Fruit fly (Drosophila melanogaster) whole organism, embryonic: ENCODE measurements around the gene CG6163.

Experiments used
- CG10147 ChIP-seq: fragments of 200-800 bp; sonication (Bioruptor generic); optimal IDR thresholded peaks from 2 replicates; lab custom pipeline; 2019; ENCODE audit warnings: missing biosample characterization, mild to moderate bottlenecking, missing genetic modification characterization, moderate library complexity
- CG12219 ChIP-seq: fragments of 200-800 bp; sonication (Bioruptor generic); optimal IDR thresholded peaks from 3 replicates; lab custom pipeline; 2018; ENCODE audit warnings: missing biosample characterization, mild to moderate bottlenecking, missing genetic modification characterization
- CG12391 ChIP-seq: fragments of 200-800 bp; sonication (Bioruptor generic); optimal IDR thresholded peaks from 3 replicates; lab custom pipeline; 2018; ENCODE audit warnings: missing biosample characterization, mild to moderate bottlenecking, missing genetic modification characterization, moderate library complexity
- CG1602 ChIP-seq: fragments of 200-800 bp; sonication (Bioruptor generic); optimal IDR thresholded peaks from 3 replicates; lab custom pipeline; 2016; ENCODE audit warnings: missing biosample characterization, missing genetic modification characterization
- CG16815 ChIP-seq: fragments of 200-800 bp; sonication (Bioruptor generic); optimal IDR thresholded peaks from 3 replicates; lab custom pipeline; 2017; ENCODE audit warnings: missing biosample characterization, mild to moderate bottlenecking, missing genetic modification characterization
- CG17186 ChIP-seq: fragments of 200-800 bp; sonication (Bioruptor generic); optimal IDR thresholded peaks from 3 replicates; lab custom pipeline; 2017; ENCODE audit warnings: missing biosample characterization, missing genetic modification reagents, missing genetic modification characterization
- CG17568 ChIP-seq: fragments of 200-800 bp; sonication (Bioruptor generic); optimal IDR thresholded peaks from 2 replicates; lab custom pipeline; 2018; ENCODE audit warnings: missing biosample characterization, mild to moderate bottlenecking, missing genetic modification characterization, moderate library complexity
- CG17612 ChIP-seq: fragments of 200-800 bp; sonication (Bioruptor generic); IDR thresholded peaks from 2 replicates; pipeline ENCODE4 v1.3.6; 2022; ENCODE audit warnings: missing biosample characterization, missing genetic modification characterization
- CG1792 ChIP-seq: fragments of 200-800 bp; sonication (Bioruptor generic); optimal IDR thresholded peaks from 2 replicates; lab custom pipeline; 2016; ENCODE audit warnings: missing biosample characterization, missing genetic modification characterization
- CG2199 ChIP-seq: fragments of 200-800 bp; sonication (Bioruptor generic); IDR thresholded peaks from 3 replicates; pipeline ENCODE4 v1.3.6; 2022; ENCODE audit warnings: missing biosample characterization, missing genetic modification characterization
- CG2678 ChIP-seq: fragments of 200-800 bp; sonication (Bioruptor generic); optimal IDR thresholded peaks from 3 replicates; lab custom pipeline; 2019; ENCODE audit warnings: missing biosample characterization, mild to moderate bottlenecking, missing genetic modification characterization, moderate library complexity
- CG32772 ChIP-seq: fragments of 200-800 bp; sonication (Bioruptor generic); IDR thresholded peaks from 2 replicates; pipeline ENCODE4 v1.3.6; 2022; ENCODE audit warnings: missing biosample characterization, missing genetic modification characterization
- CG3407 ChIP-seq: fragments of 200-800 bp; sonication (Bioruptor generic); optimal IDR thresholded peaks from 2 replicates; lab custom pipeline; 2018; ENCODE audit warnings: missing biosample characterization, mild to moderate bottlenecking, missing genetic modification characterization
- CG4707 ChIP-seq: fragments of 200-800 bp; sonication (Bioruptor generic); optimal IDR thresholded peaks from 2 replicates; lab custom pipeline; 2018; ENCODE audit warnings: missing biosample characterization, mild to moderate bottlenecking, missing genetic modification characterization, moderate library complexity
- CG4854 ChIP-seq: fragments of 200-800 bp; sonication (Bioruptor generic); optimal IDR thresholded peaks from 2 replicates; lab custom pipeline; 2016; ENCODE audit warnings: missing biosample characterization, missing genetic modification characterization, inconsistent platforms
- CG7271 ChIP-seq: fragments of 200-800 bp; sonication (Bioruptor generic); optimal IDR thresholded peaks from 2 replicates; lab custom pipeline; 2018; ENCODE audit warnings: missing biosample characterization, mild to moderate bottlenecking, missing genetic modification characterization, moderate library complexity
- CG8388 ChIP-seq: fragments of 200-800 bp; sonication (Bioruptor generic); optimal IDR thresholded peaks from 2 replicates; lab custom pipeline; 2019; ENCODE audit warnings: missing biosample characterization, mild to moderate bottlenecking, missing genetic modification characterization, moderate library complexity
- CHES-1-like ChIP-seq: fragments of 200-800 bp; sonication (Bioruptor generic); optimal IDR thresholded peaks from 2 replicates; lab custom pipeline; 2016; ENCODE audit warnings: missing biosample characterization, missing genetic modification characterization
- D19A ChIP-seq: fragments of 200-800 bp; optimal IDR thresholded peaks from 3 replicates; lab custom pipeline; 2019; ENCODE audit warnings: missing biosample characterization, mild to moderate bottlenecking, missing genetic modification characterization, moderate library complexity
- Dip2 ChIP-seq: fragments of 200-800 bp; sonication (Bioruptor generic); IDR thresholded peaks from 2 replicates; pipeline ENCODE4 v1.3.6; 2022; ENCODE audit warnings: missing biosample characterization, missing genetic modification characterization
- Ets65A ChIP-seq: fragments of 200-800 bp; sonication (Bioruptor generic); peaks from one replicate; lab custom pipeline; 2016; ENCODE audit warnings: missing biosample characterization, missing genetic modification characterization
- Gug ChIP-seq: fragments of 200-800 bp; sonication (Bioruptor generic); IDR thresholded peaks from 4 replicates; pipeline ENCODE4 v1.3.6; 2022; ENCODE audit warnings: missing biosample characterization, missing genetic modification characterization
- HmgZ ChIP-seq: fragments of 200-800 bp; sonication (Bioruptor generic); optimal IDR thresholded peaks from 2 replicates; lab custom pipeline; 2018; ENCODE audit warnings: missing biosample characterization, mild to moderate bottlenecking, missing genetic modification characterization
- Hmr ChIP-seq: fragments of 200-800 bp; sonication (Bioruptor generic); optimal IDR thresholded peaks from 3 replicates; lab custom pipeline; 2017; ENCODE audit warnings: mild to moderate bottlenecking, missing biosample characterization, missing genetic modification reagents, missing genetic modification characterization
- Med ChIP-seq: fragments of 200-800 bp; sonication (Bioruptor generic); peaks from one replicate; lab custom pipeline; 2016; ENCODE audit warnings: missing biosample characterization, missing genetic modification characterization, mild to moderate bottlenecking, inconsistent platforms, moderate library complexity
- Mrtf ChIP-seq: fragments of 200-800 bp; sonication (Bioruptor generic); IDR thresholded peaks from 3 replicates; pipeline ENCODE4 v1.3.6; 2022; ENCODE audit warnings: missing biosample characterization, missing genetic modification characterization
- Nf-YA ChIP-seq: fragments of 200-800 bp; sonication (Bioruptor generic); IDR thresholded peaks from 2 replicates; pipeline ENCODE4 v1.3.6; 2022; ENCODE audit warnings: missing biosample characterization, missing genetic modification characterization
- Nf-YC ChIP-seq: fragments of 200-800 bp; optimal IDR thresholded peaks from 3 replicates; lab custom pipeline; 2019; ENCODE audit warnings: missing biosample characterization, mild to moderate bottlenecking, missing genetic modification characterization, moderate library complexity
- Ssrp ChIP-seq: fragments of 200-800 bp; sonication (Bioruptor generic); optimal IDR thresholded peaks from 2 replicates; lab custom pipeline; 2018; ENCODE audit warnings: missing biosample characterization, mild to moderate bottlenecking, missing genetic modification characterization, moderate library complexity
- ac ChIP-seq: fragments of 200-800 bp; sonication (Bioruptor generic); optimal IDR thresholded peaks from 3 replicates; lab custom pipeline; 2017; ENCODE audit warnings: missing biosample characterization, mild to moderate bottlenecking, missing genetic modification characterization
- cwo ChIP-seq: fragments of 200-800 bp; sonication (Bioruptor generic); optimal IDR thresholded peaks from 3 replicates; lab custom pipeline; 2017; ENCODE audit warnings: missing biosample characterization, missing genetic modification characterization, mild to moderate bottlenecking, moderate library complexity, missing genetic modification reagents
- dimm ChIP-seq: fragments of 200-800 bp; sonication (Bioruptor generic); IDR thresholded peaks from 2 replicates; pipeline ENCODE4 v1.3.6; 2022; ENCODE audit warnings: missing biosample characterization, missing genetic modification characterization
- en ChIP-seq: fragments of 200-800 bp; sonication (Bioruptor generic); optimal IDR thresholded peaks from 2 replicates; lab custom pipeline; 2016; ENCODE audit warnings: missing biosample characterization, missing genetic modification characterization
- esg ChIP-seq: fragments of 200-800 bp; sonication (Bioruptor generic); conservative IDR thresholded peaks from 2 replicates; pipeline ENCODE4 v1.3.6; 2022; ENCODE audit warnings: missing biosample characterization, missing genetic modification characterization
- fru ChIP-seq: fragments of >200 bp; optimal IDR thresholded peaks from 2 replicates; lab custom pipeline; 2017
- grn ChIP-seq: fragments of 200-800 bp; sonication (Bioruptor generic); optimal IDR thresholded peaks from 3 replicates; lab custom pipeline; 2017; ENCODE audit warnings: missing biosample characterization, missing genetic modification characterization
- h ChIP-seq: fragments of >200 bp; optimal IDR thresholded peaks from 2 replicates; lab custom pipeline; 2017
- hb ChIP-seq: fragments of 200-800 bp; sonication (Bioruptor generic); IDR thresholded peaks from 3 replicates; pipeline ENCODE4 v1.3.6; 2022; ENCODE audit warnings: missing biosample characterization, missing genetic modification characterization; ENCODE audit not compliant: partially characterized antibody
- kni ChIP-seq: fragments of 200-800 bp; sonication (Bioruptor generic); optimal IDR thresholded peaks from 3 replicates; lab custom pipeline; 2017; ENCODE audit warnings: mild to moderate bottlenecking, missing biosample characterization, missing genetic modification reagents, missing genetic modification characterization
- onecut ChIP-seq: fragments of 200-800 bp; sonication (Bioruptor generic); IDR thresholded peaks from 2 replicates; pipeline ENCODE4 v1.3.6; 2022; ENCODE audit warnings: missing biosample characterization, missing genetic modification characterization
- org-1 ChIP-seq: fragments of 200-800 bp; sonication (Bioruptor generic); optimal IDR thresholded peaks from 2 replicates; lab custom pipeline; 2017; ENCODE audit warnings: missing biosample characterization, missing genetic modification characterization
- otp ChIP-seq: fragments of 200-800 bp; sonication (Bioruptor generic); IDR thresholded peaks from 3 replicates; pipeline ENCODE4, ENCODE4 v1.3.6; 2022; ENCODE audit warnings: missing biosample characterization, missing genetic modification characterization
- pan ChIP-seq, 4 experiments: fragments of >200 bp in 3 of 4; fragments of 200-800 bp in 1 of 4; sonication (Bioruptor generic) in 1 of 4; optimal IDR thresholded peaks in 3 of 4; IDR thresholded peaks in 1 of 4; 2 replicates each; pipeline versions ENCODE4 v1.3.6 to Lab custom; 2017 to 2022; ENCODE audit warnings: missing biosample characterization in 2 of 4, missing genetic modification characterization in 2 of 4, mixed read lengths in 1 of 4
- sisA ChIP-seq: fragments of 200-800 bp; sonication (Bioruptor generic); IDR thresholded peaks from 2 replicates; pipeline ENCODE4 v1.3.6; 2022; ENCODE audit warnings: missing biosample characterization, missing genetic modification characterization
- ssp ChIP-seq: fragments of 200-800 bp; sonication (Bioruptor generic); IDR thresholded peaks from 2 replicates; pipeline ENCODE4 v1.3.6; 2022; ENCODE audit warnings: missing biosample characterization, missing genetic modification characterization
- sug ChIP-seq: fragments of 200-800 bp; optimal IDR thresholded peaks from 2 replicates; lab custom pipeline; 2019; ENCODE audit warnings: missing biosample characterization, mild to moderate bottlenecking, missing genetic modification characterization, moderate library complexity
- tll ChIP-seq, 2 experiments: fragments of 200-800 bp in 1 of 2; fragments of >200 bp in 1 of 2; sonication (Bioruptor generic) in 1 of 2; optimal IDR thresholded peaks; 2 replicates each; lab custom pipeline; 2017 to 2019; ENCODE audit warnings: missing biosample characterization in 2 of 2, missing genetic modification characterization in 2 of 2, mild to moderate bottlenecking in 1 of 2, moderate library complexity in 1 of 2
- trh ChIP-seq: fragments of 200-800 bp; sonication (Bioruptor generic); optimal IDR thresholded peaks from 2 replicates; lab custom pipeline; 2016; ENCODE audit warnings: missing biosample characterization, missing genetic modification characterization
- twi ChIP-seq: fragments of 200-800 bp; optimal IDR thresholded peaks from 2 replicates; lab custom pipeline; 2019; ENCODE audit warnings: missing biosample characterization, mild to moderate bottlenecking, missing genetic modification characterization, moderate library complexity
- vvl ChIP-seq: fragments of 200-800 bp; sonication (Bioruptor generic); IDR thresholded peaks from 2 replicates; pipeline ENCODE4 v1.3.6; 2022; ENCODE audit warnings: missing biosample characterization, missing genetic modification characterization
- z ChIP-seq: fragments of 200-800 bp; sonication (Bioruptor generic); IDR thresholded peaks from 3 replicates; pipeline ENCODE4 v1.3.6; 2022; ENCODE audit warnings: missing biosample characterization, missing genetic modification characterization

Gene CG6163

DNA sequence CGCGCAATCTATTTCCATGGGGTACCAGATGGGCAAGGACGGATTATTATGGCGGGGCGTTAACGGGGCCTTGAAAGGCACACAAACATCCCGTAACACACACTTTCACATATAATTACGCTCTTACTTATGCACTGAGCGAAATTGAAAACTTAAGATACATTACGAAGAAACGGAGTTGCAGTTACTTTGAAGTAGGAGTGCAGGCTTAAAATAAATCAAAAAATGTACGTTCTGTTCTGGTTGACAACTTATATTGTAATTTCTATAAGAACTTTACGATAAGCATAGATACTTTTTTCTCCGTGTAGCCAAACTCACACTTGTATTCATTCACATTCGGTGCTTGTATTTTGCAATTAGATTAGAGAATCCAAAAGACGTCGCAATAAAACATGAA is 11.7 kb downstream of the CG6163 start (continued):
- no peak for TF ChIP-seq tll (GFP tag; optimal IDR thresholded peaks at IDR 0.05; lab: Kevin White, UChicago)
- TF ChIP-seq org-1 (GFP tag; lab: Kevin White, UChicago), result peak; percentile 82
- TF ChIP-seq sisA (GFP tag; lab: Robert Waterston, UW), result peak; percentile 73
- TF ChIP-seq CHES-1-like, result peak; percentile 84
- peak; percentile 80 for TF ChIP-seq CG10147 (GFP tag; lab: Kevin White, UChicago)
- TF ChIP-seq CG1602 (GFP tag; lab: Kevin White, UChicago), result peak; percentile 70
- TF ChIP-seq HmgZ (tag; lab: Kevin White, UChicago), result peak; percentile 89
- no peak for TF ChIP-seq CG17186 (GFP tag; lab: Kevin White, UChicago)
- no peak for TF ChIP-seq h (lab: Kevin White, UChicago)
- TF ChIP-seq CG4854 (GFP tag; lab: Kevin White, UChicago), result peak; percentile 77
- TF ChIP-seq Hmr (GFP tag; lab: Kevin White, UChicago), result peak; percentile 93
- TF ChIP-seq kni (GFP tag; lab: Kevin White, UChicago), result no peak
- TF ChIP-seq onecut (GFP tag; lab: Robert Waterston, UW), result peak; percentile 63
- peak; percentile 72 for TF ChIP-seq esg (GFP tag; lab: Robert Waterston, UW)
- TF ChIP-seq fru (lab: Kevin White, UChicago), result no peak
- TF ChIP-seq CG4707 (GFP tag; lab: Kevin White, UChicago), result peak; percentile 37
- peak; percentile 77 for TF ChIP-seq CG12219 (GFP tag; lab: Kevin White, UChicago)
- TF ChIP-seq z (GFP tag; lab: Robert Waterston, UW), result no peak
- peak; percentile 67 for TF ChIP-seq Mrtf
- TF ChIP-seq hb, result no peak
- TF ChIP-seq D19A (tag; lab: Kevin White, UChicago), result peak; percentile 65
- TF ChIP-seq vvl (GFP tag; lab: Robert Waterston, UW), result peak; percentile 92
- TF ChIP-seq otp, result peak; percentile 81
- TF ChIP-seq dimm (GFP tag; lab: Robert Waterston, UW), result peak; percentile 34; the same call in 1 of the 2 replicates
- peak; percentile 98 for TF ChIP-seq Med
- peak; percentile 34; the same call in 1 of the 2 replicates for TF ChIP-seq ssp (GFP tag; lab: Robert Waterston, UW)
- no peak for TF ChIP-seq grn (GFP tag; lab: Kevin White, UChicago)
- no peak for TF ChIP-seq CG2199
- TF ChIP-seq trh, result peak; percentile 39
- no peak for TF ChIP-seq CG7271 (tag; lab: Kevin White, UChicago)
- TF ChIP-seq Nf-YC (tag; lab: Kevin White, UChicago), result peak; percentile 24
- TF ChIP-seq Ets65A (GFP tag; lab: Kevin White, UChicago), result peak; percentile 97
- peak; percentile 19 for TF ChIP-seq CG3407 (GFP tag; lab: Kevin White, UChicago)
- TF ChIP-seq Dip2 (GFP tag; lab: Robert Waterston, UW), result no peak
- peak; percentile 79 for TF ChIP-seq CG16815 (GFP tag; lab: Kevin White, UChicago)
- peak; percentile 83 for TF ChIP-seq CG12391 (tag; lab: Kevin White, UChicago)
- TF ChIP-seq Gug (GFP tag; lab: Robert Waterston, UW), result peak; percentile 80; the same call in 2 of the 4 replicates
- peak; percentile 88 for TF ChIP-seq cwo (GFP tag; lab: Kevin White, UChicago)
- peak; percentile 88 for TF ChIP-seq CG2678 (tag; lab: Kevin White, UChicago)
- peak; percentile 71 for TF ChIP-seq CG17568 (GFP tag; lab: Kevin White, UChicago)
- no peak for TF ChIP-seq ac (GFP tag; lab: Kevin White, UChicago)
- peak; percentile 74 for TF ChIP-seq en (GFP tag; lab: Kevin White, UChicago)
- TF ChIP-seq sug (tag; lab: Kevin White, UChicago), result peak; percentile 90
- peak; percentile 11; the same call in 1 of the 2 replicates for TF ChIP-seq CG17612
- peak; percentile 72 for TF ChIP-seq CG32772 (GFP tag; lab: Robert Waterston, UW)
- TF ChIP-seq CG8388 (GFP tag; lab: Kevin White, UChicago), result peak; percentile 56
- TF ChIP-seq Nf-YA (GFP tag; lab: Robert Waterston, UW), result peak; percentile 62
- peak; percentile 85 for TF ChIP-seq CG1792 (GFP tag; lab: Kevin White, UChicago)
- TF ChIP-seq Ssrp, result peak; percentile 51
- no peak for TF ChIP-seq pan (optimal IDR thresholded peaks at IDR 0.05; lab: Kevin White, UChicago)
- peak in 1 of 2 experiments; percentile 91 for TF ChIP-seq pan (GFP tag; optimal IDR thresholded peaks at IDR 0.05 in 1 of 2, IDR thresholded peaks at IDR 0.05 in 1 of 2)
- TF ChIP-seq twi, result peak; percentile 47
